Fruit fly (Drosophila melanogaster) Kc167 (cell line): Measurements from ENCODE around the gene snRNP-U1-C.

ENCODE experiments used
- h ChIP-seq: fragments of >200 bp; optimal IDR thresholded peaks from 3 replicates; lab custom pipeline; 2018; ENCODE audit warnings: missing external identifiers
- insv ChIP-seq: fragments of >200 bp; optimal IDR thresholded peaks from 3 replicates; lab custom pipeline; 2018; ENCODE audit warnings: missing external identifiers
- psq ChIP-seq: fragments of >200 bp; optimal IDR thresholded peaks from 2 replicates; lab custom pipeline; 2017; ENCODE audit warnings: missing external identifiers
- ttk ChIP-seq: sonication (Bioruptor generic); optimal IDR thresholded peaks from 2 replicates; lab custom pipeline; 2017; ENCODE audit warnings: missing external identifiers

dm6 chr3R:19015423-19015810 is 32.0 kb upstream of the snRNP-U1-C start:
- TF ChIP-seq psq (lab: Kevin White, UChicago) (no peak), insv (no peak), ttk (no peak), h (no peak)
